Worm (Caenorhabditis elegans) whole organism, mixed stage, embryonic: ENCODE data around the gene C55B6.4.

Experiments used
- elt-3 ChIP-seq: fragments of 150-350 bp; optimal IDR thresholded peaks from 2 replicates; lab custom pipeline; 2014; ENCODE audit warnings: missing biosample characterization, missing genetic modification characterization
- mls-2 ChIP-seq: sonication (generic microtip); optimal IDR thresholded peaks from 2 replicates; lab custom pipeline; 2016; ENCODE audit warnings: mild to moderate bottlenecking, missing genetic modification characterization, moderate library complexity, missing compliant biosample characterization
- nhr-237 ChIP-seq: fragments of 150-350 bp; optimal IDR thresholded peaks from 2 replicates; lab custom pipeline; 2014; ENCODE audit warnings: missing biosample characterization, missing genetic modification characterization
- sptf-1 ChIP-seq: sonication (generic microtip); optimal IDR thresholded peaks from 2 replicates; lab custom pipeline; 2017; ENCODE audit warnings: mild to moderate bottlenecking, missing genetic modification characterization, moderate library complexity, missing compliant biosample characterization
- unc-62 ChIP-seq: fragments of 150-350 bp; optimal IDR thresholded peaks from 2 replicates; lab custom pipeline; 2014; ENCODE audit warnings: missing biosample characterization, missing genetic modification reagents, missing genetic modification characterization

DNA sequence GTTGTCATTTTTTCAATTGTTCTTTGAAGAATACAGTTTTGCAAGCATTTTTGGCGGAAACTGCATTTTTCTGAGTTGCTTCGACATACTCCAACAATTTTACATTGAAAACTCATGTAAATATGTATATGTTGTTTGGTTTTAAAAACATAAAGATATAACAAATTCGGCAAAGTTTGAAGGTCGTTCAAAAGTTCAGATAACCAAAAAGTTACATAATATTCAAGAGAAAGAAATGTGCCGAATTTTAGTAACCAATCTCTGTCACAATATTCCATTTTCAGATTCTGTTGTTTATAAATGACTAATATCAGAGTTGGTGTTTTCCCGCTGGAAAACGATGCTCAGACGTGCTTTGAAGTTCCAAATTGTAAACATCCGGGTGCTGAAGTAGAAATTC is 18.9 kb upstream of the C55B6.4 start, which contains the start of gene ZK867.2:
- no peak for TF ChIP-seq elt-3 (tag; lab: Kevin White, UChicago)
- TF ChIP-seq unc-62 (GFP tag; lab: Kevin White, UChicago) = no peak
- TF ChIP-seq sptf-1 (tag; lab: Kevin White, UChicago) = no peak
- no peak for TF ChIP-seq nhr-237 (tag; lab: Kevin White, UChicago)
- no peak for TF ChIP-seq mls-2 (tag; lab: Kevin White, UChicago)
